Worm (Caenorhabditis elegans) whole organism, L1 larva: ENCODE results near the gene lpl-1.

Experiments used
- C04F5.9 ChIP-seq: sonication (generic microtip); optimal IDR thresholded peaks from 2 replicates; lab custom pipeline; 2016; ENCODE audit warnings: missing genetic modification characterization, missing compliant biosample characterization
- C16A3.4 ChIP-seq: fragments of 150-350 bp; optimal IDR thresholded peaks from 2 replicates; lab custom pipeline; 2014; ENCODE audit warnings: missing biosample characterization, missing genetic modification characterization
- F16B12.6 ChIP-seq: fragments of 150-350 bp; optimal IDR thresholded peaks from 2 replicates; lab custom pipeline; 2014; ENCODE audit warnings: missing biosample characterization, missing genetic modification characterization
- alr-1 ChIP-seq: fragments of 200-800 bp; sonication (Bioruptor generic); optimal IDR thresholded peaks from 2 replicates; lab custom pipeline; 2018; ENCODE audit warnings: borderline replicate concordance, mild to moderate bottlenecking, missing genetic modification characterization, missing compliant biosample characterization
- aly-2 ChIP-seq: fragments of 150-350 bp; optimal IDR thresholded peaks from 2 replicates; lab custom pipeline; 2014; ENCODE audit warnings: missing biosample characterization, missing genetic modification characterization
- blmp-1 ChIP-seq: fragments of 150-350 bp; optimal IDR thresholded peaks from 2 replicates; lab custom pipeline; 2014; ENCODE audit warnings: missing biosample characterization, missing genetic modification characterization
- ceh-63 ChIP-seq: fragments of 200-800 bp; sonication (Bioruptor generic); optimal IDR thresholded peaks from 2 replicates; lab custom pipeline; 2018; ENCODE audit warnings: mild to moderate bottlenecking, missing genetic modification characterization, missing compliant biosample characterization
- ceh-82 ChIP-seq, 3 experiments: fragments of 150-350 bp in 1 of 3; sonication (generic microtip) in 2 of 3; optimal IDR thresholded peaks; 2 replicates each; lab custom pipeline; 2014 to 2017; ENCODE audit warnings: missing biosample characterization in 3 of 3, missing genetic modification characterization in 3 of 3
- ceh-88 ChIP-seq: fragments of 200-800 bp; sonication (Bioruptor generic); IDR thresholded peaks from 2 replicates; pipeline ENCODE4 v1.3.6; 2022; ENCODE audit warnings: missing genetic modification characterization, missing compliant biosample characterization
- ceh-90 ChIP-seq: sonication (generic microtip); optimal IDR thresholded peaks from 2 replicates; lab custom pipeline; 2016; ENCODE audit warnings: missing genetic modification characterization, missing compliant biosample characterization
- dsc-1 ChIP-seq: sonication (generic microtip); optimal IDR thresholded peaks from 2 replicates; lab custom pipeline; 2016; ENCODE audit warnings: mild to moderate bottlenecking, missing genetic modification characterization, missing compliant biosample characterization
- efl-1 ChIP-seq, 4 experiments: fragments of 150-350 bp; optimal IDR thresholded peaks in 3 of 4; peaks in 1 of 4; 1 replicate in 1 of 4; 2 replicates in 3 of 4; lab custom pipeline; 2014; ENCODE audit warnings: missing biosample characterization in 2 of 4, missing genetic modification characterization in 2 of 4, missing genetic modification reagents in 2 of 4
- elt-2 ChIP-seq: sonication (generic microtip); optimal IDR thresholded peaks from 2 replicates; lab custom pipeline; 2016; ENCODE audit warnings: missing genetic modification characterization, mild to moderate bottlenecking, inconsistent platforms, missing compliant biosample characterization, missing genetic modification reagents
- elt-3 ChIP-seq, 6 experiments: fragments of 150-350 bp in 1 of 6; sonication (generic microtip); optimal IDR thresholded peaks; 2 replicates each; lab custom pipeline; 2017 to 2018; ENCODE audit warnings: missing biosample characterization in 6 of 6, missing genetic modification characterization in 6 of 6, inconsistent platforms in 1 of 6
- fkh-10 ChIP-seq: sonication (generic microtip); optimal IDR thresholded peaks from 2 replicates; lab custom pipeline; 2017; ENCODE audit warnings: missing biosample characterization, missing genetic modification reagents, missing genetic modification characterization
- fkh-4 ChIP-seq: sonication (generic microtip); optimal IDR thresholded peaks from 2 replicates; lab custom pipeline; 2016; ENCODE audit warnings: missing compliant biosample characterization, missing genetic modification characterization, borderline replicate concordance
- fos-1 ChIP-seq: fragments of 150-350 bp; optimal IDR thresholded peaks from 2 replicates; lab custom pipeline; 2014; ENCODE audit warnings: missing biosample characterization, missing genetic modification characterization
- grh-1 ChIP-seq: fragments of 200-800 bp; sonication (Bioruptor generic); IDR thresholded peaks from 2 replicates; pipeline ENCODE4 v1.3.6; 2022; ENCODE audit warnings: missing genetic modification reagents, missing genetic modification characterization, missing compliant biosample characterization
- hlh-17 ChIP-seq: fragments of 200-800 bp; sonication (Bioruptor generic); optimal IDR thresholded peaks from 2 replicates; lab custom pipeline; 2018; ENCODE audit warnings: missing genetic modification characterization, mild to moderate bottlenecking, missing compliant biosample characterization, moderate library complexity, borderline replicate concordance
- irx-1 ChIP-seq: sonication (generic microtip); optimal IDR thresholded peaks from 2 replicates; lab custom pipeline; 2016; ENCODE audit warnings: missing genetic modification characterization, missing compliant biosample characterization
- isw-1 ChIP-seq: fragments of 200-800 bp; sonication (Bioruptor generic); IDR thresholded peaks from 2 replicates; pipeline ENCODE4 v1.3.6; 2022; ENCODE audit warnings: missing genetic modification characterization, missing compliant biosample characterization
- jun-1 ChIP-seq: fragments of 150-350 bp; optimal IDR thresholded peaks from 2 replicates; lab custom pipeline; 2014; ENCODE audit warnings: missing biosample characterization, missing genetic modification reagents, missing genetic modification characterization
- lin-13 ChIP-seq: fragments of 150-350 bp; optimal IDR thresholded peaks from 2 replicates; lab custom pipeline; 2014; ENCODE audit warnings: missing biosample characterization, missing genetic modification reagents, missing genetic modification characterization
- lin-14 ChIP-seq: fragments of 200-800 bp; sonication (Bioruptor generic); optimal IDR thresholded peaks from 2 replicates; lab custom pipeline; 2018; ENCODE audit warnings: mild to moderate bottlenecking, missing genetic modification characterization, moderate library complexity, missing compliant biosample characterization
- lin-15B ChIP-seq: fragments of 150-350 bp; sonication (generic microtip); optimal IDR thresholded peaks from 3 replicates; lab custom pipeline; 2014; ENCODE audit warnings: missing biosample characterization, missing genetic modification characterization
- lin-35 ChIP-seq, 2 experiments: fragments of 150-350 bp; optimal IDR thresholded peaks; 2 replicates each; lab custom pipeline; 2014; ENCODE audit warnings: missing biosample characterization in 2 of 2, missing genetic modification characterization in 2 of 2, missing genetic modification reagents in 2 of 2
- lin-39 ChIP-seq: fragments of 150-350 bp; optimal IDR thresholded peaks from 2 replicates; lab custom pipeline; 2014; ENCODE audit warnings: missing biosample characterization, missing genetic modification reagents, missing genetic modification characterization
- lsy-2 ChIP-seq, 2 experiments: fragments of 150-350 bp; optimal IDR thresholded peaks; 2 replicates each; lab custom pipeline; 2014; ENCODE audit warnings: missing biosample characterization in 2 of 2, missing genetic modification characterization in 2 of 2
- mep-1 ChIP-seq: fragments of 150-350 bp; optimal IDR thresholded peaks from 2 replicates; lab custom pipeline; 2014; ENCODE audit warnings: missing biosample characterization, missing genetic modification characterization
- nhr-12 ChIP-seq: sonication (generic microtip); optimal IDR thresholded peaks from 2 replicates; lab custom pipeline; 2017; ENCODE audit warnings: missing biosample characterization, missing genetic modification characterization
- nhr-19 ChIP-seq: fragments of 200-800 bp; sonication (Bioruptor generic); conservative IDR thresholded peaks from 2 replicates; pipeline ENCODE4 v1.3.6; 2022; ENCODE audit warnings: missing genetic modification characterization, missing compliant biosample characterization
- nhr-20 ChIP-seq: sonication (generic microtip); optimal IDR thresholded peaks from 2 replicates; lab custom pipeline; 2016; ENCODE audit warnings: mild to moderate bottlenecking, missing genetic modification characterization, missing compliant biosample characterization
- nhr-47 ChIP-seq: sonication (generic microtip); optimal IDR thresholded peaks from 2 replicates; lab custom pipeline; 2016; ENCODE audit warnings: mild to moderate bottlenecking, missing genetic modification characterization, moderate library complexity, missing compliant biosample characterization
- nhr-71 ChIP-seq: sonication (generic microtip); optimal IDR thresholded peaks from 2 replicates; lab custom pipeline; 2016; ENCODE audit warnings: mild to moderate bottlenecking, missing genetic modification characterization, moderate library complexity, missing compliant biosample characterization
- nhr-76 ChIP-seq: sonication (generic microtip); optimal IDR thresholded peaks from 2 replicates; lab custom pipeline; 2017; ENCODE audit warnings: missing biosample characterization, missing genetic modification characterization
- pag-3 ChIP-seq: sonication (generic microtip); optimal IDR thresholded peaks from 2 replicates; lab custom pipeline; 2017; ENCODE audit warnings: missing genetic modification characterization, mild to moderate bottlenecking, missing compliant biosample characterization, antibody characterized with exemption, borderline replicate concordance; ENCODE audit not compliant: insufficient read depth
- rnt-1 ChIP-seq: sonication (generic microtip); optimal IDR thresholded peaks from 2 replicates; lab custom pipeline; 2016; ENCODE audit warnings: mild to moderate bottlenecking, missing genetic modification characterization, moderate library complexity, missing compliant biosample characterization
- snpc-4 ChIP-seq: fragments of 150-350 bp; optimal IDR thresholded peaks from 2 replicates; lab custom pipeline; 2014; ENCODE audit warnings: missing biosample characterization, missing genetic modification characterization
- snu-23 ChIP-seq: sonication (generic microtip); optimal IDR thresholded peaks from 2 replicates; lab custom pipeline; 2016; ENCODE audit warnings: missing genetic modification characterization, missing compliant biosample characterization
- sox-4 ChIP-seq: sonication (generic microtip); optimal IDR thresholded peaks from 2 replicates; lab custom pipeline; 2016; ENCODE audit warnings: missing genetic modification characterization, missing compliant biosample characterization
- tbx-2 ChIP-seq: sonication (generic microtip); optimal IDR thresholded peaks from 2 replicates; lab custom pipeline; 2016; ENCODE audit warnings: missing genetic modification characterization, missing compliant biosample characterization
- unc-130 ChIP-seq: fragments of 150-350 bp; optimal IDR thresholded peaks from 2 replicates; lab custom pipeline; 2017; ENCODE audit warnings: missing biosample characterization, missing genetic modification characterization, inconsistent platforms
- unc-30 ChIP-seq: sonication (generic microtip); optimal IDR thresholded peaks from 2 replicates; lab custom pipeline; 2017; ENCODE audit warnings: missing biosample characterization, missing genetic modification characterization
- unc-86 ChIP-seq: sonication (generic microtip); optimal IDR thresholded peaks from 2 replicates; lab custom pipeline; 2016; ENCODE audit warnings: missing genetic modification characterization, missing compliant biosample characterization
- vab-15 ChIP-seq: sonication (generic microtip); optimal IDR thresholded peaks from 2 replicates; lab custom pipeline; 2017; ENCODE audit warnings: missing genotype, mild to moderate bottlenecking, missing genetic modification characterization, missing compliant biosample characterization
- xbp-1 ChIP-seq: sonication (generic microtip); optimal IDR thresholded peaks from 2 replicates; lab custom pipeline; 2016; ENCODE audit warnings: missing genetic modification characterization, missing compliant biosample characterization
- zip-4 ChIP-seq: fragments of 200-800 bp; sonication (Bioruptor generic); optimal IDR thresholded peaks from 2 replicates; lab custom pipeline; 2018; ENCODE audit warnings: mild to moderate bottlenecking, missing genetic modification characterization, moderate library complexity, missing compliant biosample characterization
- ztf-4 ChIP-seq: fragments of 150-350 bp; optimal IDR thresholded peaks from 2 replicates; lab custom pipeline; 2014; ENCODE audit warnings: missing biosample characterization, missing genetic modification characterization

Gene lpl-1

DNA sequence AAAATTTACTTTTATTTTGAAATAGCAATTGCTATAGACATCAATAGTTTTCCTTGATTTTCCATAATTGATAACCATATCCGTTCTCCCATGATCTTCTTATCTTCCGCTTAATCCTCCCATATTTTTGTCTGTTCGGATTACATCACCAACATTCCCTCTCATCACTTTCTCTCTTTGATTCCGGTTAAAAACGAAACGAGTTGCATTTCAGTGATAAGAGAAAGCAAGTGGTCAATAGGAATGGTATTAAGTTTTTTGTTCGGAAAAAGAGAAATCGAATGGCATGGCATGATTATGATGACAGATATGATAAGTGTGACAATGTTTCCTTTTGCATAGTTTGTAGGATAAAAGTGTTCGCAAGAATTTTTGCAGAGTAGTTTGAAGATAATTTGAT, 18.2 kb upstream of the lpl-1 start:
- no peak for TF ChIP-seq nhr-47
- TF ChIP-seq elt-3 (tag; optimal IDR thresholded peaks at IDR 0.05; lab: Kevin White, UChicago): no peak
- peak; percentile 95 for TF ChIP-seq blmp-1 (tag; lab: Kevin White, UChicago)
- peak; percentile 29 for TF ChIP-seq jun-1 (tag; lab: Kevin White, UChicago)
- no peak for TF ChIP-seq mep-1 (tag; lab: Kevin White, UChicago)
- peak; percentile 62 for TF ChIP-seq elt-2 (tag; lab: Kevin White, UChicago)

DNA sequence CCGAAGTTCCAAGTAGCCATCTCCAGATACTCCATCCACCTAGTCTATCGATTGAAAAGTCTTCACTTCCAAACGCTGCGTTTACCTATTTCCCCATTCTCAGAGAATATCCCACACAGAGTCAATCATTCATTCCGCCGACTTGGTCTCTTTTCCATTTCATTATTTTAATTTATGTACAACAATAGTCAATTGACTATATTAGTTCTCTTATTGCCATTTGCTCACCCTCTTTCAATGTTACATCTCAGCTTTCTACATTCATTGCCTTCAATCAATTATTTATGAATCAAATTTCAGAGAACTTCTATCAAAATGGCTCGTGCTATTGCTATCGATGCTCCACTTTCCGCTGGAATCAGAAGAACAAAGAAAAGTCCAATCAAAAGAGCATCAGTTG, 14.8 kb upstream of the lpl-1 start, which contains the start of gene aly-1:
Gene aly-1, plus strand, starts transcription at position 301 of the 400 bp plus-strand sequence.
- TF ChIP-seq fkh-10 (GFP tag; lab: Kevin White, UChicago) (no peak), efl-1 (optimal IDR thresholded peaks at IDR 0.05; lab: Kevin White, UChicago) (no peak), efl-1 (GFP tag; optimal IDR thresholded peaks at IDR 0.05 in 1 of 2; lab: Kevin White, UChicago) (no peak), unc-130 (tag; lab: Kevin White, UChicago) (no peak), fos-1 (no peak), ceh-88 (no peak), vab-15 (tag; lab: Kevin White, UChicago) (no peak)

DNA sequence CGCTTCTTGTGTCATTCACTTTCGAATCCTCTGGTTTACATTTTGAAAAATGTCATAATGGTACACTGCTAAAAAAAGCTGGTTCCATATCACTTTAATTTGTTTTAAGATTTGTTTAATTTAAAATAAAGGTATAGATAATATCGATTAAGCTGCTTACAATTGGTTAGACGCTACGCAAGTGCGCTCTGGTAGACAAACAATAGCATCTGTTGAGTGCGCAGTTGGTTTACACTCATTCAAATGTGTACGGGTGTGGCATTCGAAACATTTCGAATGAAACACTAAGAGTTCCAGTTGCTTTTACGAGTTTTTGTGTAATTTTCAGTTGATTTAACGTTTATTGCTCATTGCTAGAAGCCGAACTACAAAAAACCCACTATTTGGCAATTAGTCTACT, 13.6 kb upstream of the lpl-1 start:
- peak; percentile 17 for TF ChIP-seq F16B12.6 (tag; lab: Kevin White, UChicago)
- TF ChIP-seq ceh-90 (tag; lab: Kevin White, UChicago): no peak
- TF ChIP-seq aly-2 (tag; lab: Kevin White, UChicago): no peak
- no peak for TF ChIP-seq irx-1 (tag; lab: Kevin White, UChicago)
- no peak for TF ChIP-seq fkh-4
- peak; percentile 49 for TF ChIP-seq nhr-71 (tag; lab: Kevin White, UChicago)
- TF ChIP-seq snpc-4 (tag; lab: Kevin White, UChicago): no peak
- TF ChIP-seq lin-15B (tag; lab: Kevin White, UChicago): peak; percentile 43
- no peak for TF ChIP-seq zip-4
- TF ChIP-seq lsy-2 (tag; optimal IDR thresholded peaks at IDR 0.05; lab: Kevin White, UChicago): peak; percentile 8 to 57
- no peak for TF ChIP-seq unc-86 (tag; lab: Kevin White, UChicago)
- TF ChIP-seq fos-1: no peak
- peak; percentile 65 for TF ChIP-seq mep-1 (tag; lab: Kevin White, UChicago)
- TF ChIP-seq ceh-82 (tag; optimal IDR thresholded peaks at IDR 0.05; lab: Kevin White, UChicago): no peak
- TF ChIP-seq nhr-20: peak; percentile 5
- TF ChIP-seq isw-1 (GFP tag; lab: Robert Waterston, UW): no peak
- TF ChIP-seq unc-30: no peak
- no peak for TF ChIP-seq dsc-1
- TF ChIP-seq pag-3 (tag; lab: Kevin White, UChicago): no peak
- TF ChIP-seq nhr-19: no peak
- TF ChIP-seq blmp-1 (tag; lab: Kevin White, UChicago): peak; percentile 57
- TF ChIP-seq nhr-47: no peak
- no peak for TF ChIP-seq ztf-4 (tag; lab: Kevin White, UChicago)
- TF ChIP-seq lin-14 (GFP tag; lab: Kevin White, UChicago): peak; percentile 72
- TF ChIP-seq snu-23 (GFP tag; lab: Kevin White, UChicago): peak; percentile 48
- TF ChIP-seq xbp-1 (tag; lab: Kevin White, UChicago): peak; percentile 26
- TF ChIP-seq C16A3.4 (tag; lab: Kevin White, UChicago): peak; percentile 41
- peak; percentile 43 to 66 for TF ChIP-seq lin-35 (GFP tag; optimal IDR thresholded peaks at IDR 0.05; lab: Kevin White, UChicago)
- TF ChIP-seq grh-1 (GFP tag; lab: Robert Waterston, UW): no peak
- TF ChIP-seq hlh-17: no peak
- no peak for TF ChIP-seq lin-13 (GFP tag; lab: Kevin White, UChicago)
- TF ChIP-seq fkh-10 (GFP tag; lab: Kevin White, UChicago): no peak
- no peak for TF ChIP-seq C04F5.9
- peak; percentile 13 for TF ChIP-seq rnt-1 (tag; lab: Kevin White, UChicago)
- TF ChIP-seq ceh-88: no peak
- TF ChIP-seq nhr-76: no peak
- no peak for TF ChIP-seq nhr-12
- no peak for TF ChIP-seq lin-39 (tag; lab: Kevin White, UChicago)
- TF ChIP-seq ceh-63 (GFP tag; lab: Kevin White, UChicago): no peak
- no peak for TF ChIP-seq sox-4 (tag; lab: Kevin White, UChicago)
- TF ChIP-seq tbx-2 (tag; lab: Kevin White, UChicago): no peak
- TF ChIP-seq alr-1 (tag; lab: Kevin White, UChicago): no peak
